Worm (Caenorhabditis elegans) whole organism, young adult: ENCODE data around the gene rab-39.

Experiments
- B0261.1 ChIP-seq: sonication (generic microtip); optimal IDR thresholded peaks from 2 replicates; lab custom pipeline; 2016; ENCODE audit warnings: mild to moderate bottlenecking, missing genetic modification characterization, moderate library complexity, missing compliant biosample characterization
- C06A6.2 ChIP-seq: fragments of 200-800 bp; sonication (Bioruptor generic); conservative IDR thresholded peaks from 2 replicates; pipeline ENCODE4 v1.3.6; 2022; ENCODE audit warnings: missing genetic modification characterization, missing compliant biosample characterization
- F52B5.7 ChIP-seq: sonication (generic microtip); optimal IDR thresholded peaks from 2 replicates; lab custom pipeline; 2016; ENCODE audit warnings: mild to moderate bottlenecking, missing genetic modification characterization, missing compliant biosample characterization
- F57A8.1 ChIP-seq: fragments of 200-800 bp; sonication (Bioruptor generic); optimal IDR thresholded peaks from 2 replicates; lab custom pipeline; 2018; ENCODE audit warnings: mild to moderate bottlenecking, missing genetic modification characterization, moderate library complexity, missing compliant biosample characterization
- Y53F4B.3 ChIP-seq: fragments of 200-800 bp; sonication (Bioruptor generic); IDR thresholded peaks from 2 replicates; pipeline ENCODE4 v1.3.6; 2022; ENCODE audit warnings: missing genetic modification reagents, missing genetic modification characterization, missing compliant biosample characterization
- Y79H2A.3 ChIP-seq: fragments of 200-800 bp; sonication (Bioruptor generic); conservative IDR thresholded peaks from 2 replicates; pipeline ENCODE4 v1.3.6; 2022; ENCODE audit warnings: missing genetic modification reagents, missing genetic modification characterization, missing compliant biosample characterization
- akir-1 ChIP-seq: fragments of 200-800 bp; sonication (Bioruptor generic); optimal IDR thresholded peaks from 2 replicates; lab custom pipeline; 2018; ENCODE audit warnings: mild to moderate bottlenecking, missing genetic modification characterization, moderate library complexity, missing compliant biosample characterization
- bed-1 ChIP-seq: fragments of 200-800 bp; sonication (Bioruptor generic); IDR thresholded peaks from 2 replicates; pipeline ENCODE4 v1.3.6; 2022; ENCODE audit warnings: missing genetic modification reagents, missing genetic modification characterization, missing compliant biosample characterization
- cebp-1 ChIP-seq, 2 experiments: fragments of 200-800 bp in 1 of 2; sonication (Bioruptor generic) in 1 of 2; sonication (generic microtip) in 1 of 2; IDR thresholded peaks in 1 of 2; optimal IDR thresholded peaks in 1 of 2; 2 replicates each; pipeline versions ENCODE4 v1.3.6 to Lab custom; 2017 to 2022; ENCODE audit warnings: missing compliant biosample characterization in 2 of 2, missing genetic modification characterization in 2 of 2, mild to moderate bottlenecking in 1 of 2, missing genetic modification reagents in 1 of 2, moderate library complexity in 1 of 2
- ceh-27 ChIP-seq: fragments of 200-800 bp; sonication (Bioruptor generic); optimal IDR thresholded peaks from 2 replicates; lab custom pipeline; 2018; ENCODE audit warnings: mild to moderate bottlenecking, missing genetic modification characterization, moderate library complexity, missing compliant biosample characterization
- ceh-79 ChIP-seq: sonication (generic microtip); optimal IDR thresholded peaks from 2 replicates; lab custom pipeline; 2017; ENCODE audit warnings: mild to moderate bottlenecking, missing genetic modification characterization, missing compliant biosample characterization
- ceh-91 ChIP-seq: fragments of 200-800 bp; sonication (Bioruptor generic); IDR thresholded peaks from 2 replicates; pipeline ENCODE4 v1.3.6; 2022; ENCODE audit warnings: missing genetic modification reagents, missing genetic modification characterization, missing compliant biosample characterization
- dox-1 ChIP-seq: fragments of 200-800 bp; sonication (Bioruptor generic); IDR thresholded peaks from 2 replicates; pipeline ENCODE4 v1.3.6; 2022; ENCODE audit warnings: missing genetic modification reagents, missing genetic modification characterization, missing compliant biosample characterization
- efl-1 ChIP-seq: fragments of 150-350 bp; optimal IDR thresholded peaks from 2 replicates; lab custom pipeline; 2014; ENCODE audit warnings: missing biosample characterization, missing genetic modification reagents, missing genetic modification characterization
- him-1 ChIP-seq: sonication (generic microtip); optimal IDR thresholded peaks from 2 replicates; lab custom pipeline; 2016; ENCODE audit warnings: missing genotype, missing genetic modification reagents, missing genetic modification characterization, missing compliant biosample characterization
- hlh-12 ChIP-seq: sonication (generic microtip); optimal IDR thresholded peaks from 2 replicates; lab custom pipeline; 2016; ENCODE audit warnings: missing genetic modification characterization, missing compliant biosample characterization
- hmg-1.2 ChIP-seq: fragments of 200-800 bp; sonication (Bioruptor generic); IDR thresholded peaks from 2 replicates; pipeline ENCODE4 v1.3.6; 2022; ENCODE audit warnings: missing genetic modification reagents, missing genetic modification characterization, missing compliant biosample characterization
- hsf-1 ChIP-seq: fragments of 200-800 bp; sonication (Bioruptor generic); IDR thresholded peaks from 2 replicates; pipeline ENCODE4 v1.3.6; 2022; ENCODE audit warnings: missing genetic modification reagents, missing genetic modification characterization, missing compliant biosample characterization
- let-526 ChIP-seq: fragments of 200-800 bp; sonication (Bioruptor generic); IDR thresholded peaks from 2 replicates; pipeline ENCODE4 v1.3.6; 2022; ENCODE audit warnings: missing genetic modification reagents, missing genetic modification characterization, missing compliant biosample characterization
- lin-26 ChIP-seq: fragments of 200-800 bp; sonication (Bioruptor generic); IDR thresholded peaks from 2 replicates; pipeline ENCODE4 v1.3.6; 2022; ENCODE audit warnings: missing genetic modification reagents, missing genetic modification characterization, missing compliant biosample characterization
- lin-40 ChIP-seq: sonication (generic microtip); optimal IDR thresholded peaks from 2 replicates; lab custom pipeline; 2016; ENCODE audit warnings: missing genetic modification characterization, mild to moderate bottlenecking, missing compliant biosample characterization, missing genotype, missing genetic modification reagents
- lsl-1 ChIP-seq: fragments of 200-800 bp; sonication (Bioruptor generic); optimal IDR thresholded peaks from 2 replicates; lab custom pipeline; 2018; ENCODE audit warnings: mild to moderate bottlenecking, missing genetic modification characterization, moderate library complexity, missing compliant biosample characterization
- madf-3 ChIP-seq: fragments of 200-800 bp; sonication (Bioruptor generic); IDR thresholded peaks from 2 replicates; pipeline ENCODE4 v1.3.6; 2022; ENCODE audit warnings: missing genetic modification reagents, missing genetic modification characterization, missing compliant biosample characterization
- mel-28 ChIP-seq: sonication (generic microtip); optimal IDR thresholded peaks from 2 replicates; lab custom pipeline; 2016; ENCODE audit warnings: borderline replicate concordance, mild to moderate bottlenecking, missing genetic modification characterization, missing compliant biosample characterization
- mxl-1 ChIP-seq: sonication (generic microtip); optimal IDR thresholded peaks from 2 replicates; lab custom pipeline; 2016; ENCODE audit warnings: missing genetic modification characterization, missing compliant biosample characterization
- nfya-1 ChIP-seq: sonication (generic microtip); optimal IDR thresholded peaks from 2 replicates; lab custom pipeline; 2017; ENCODE audit warnings: antibody characterized with exemption, missing compliant biosample characterization, missing genetic modification characterization, borderline replicate concordance; ENCODE audit not compliant: insufficient read depth
- nfya-2 ChIP-seq: fragments of 200-800 bp; sonication (Bioruptor generic); IDR thresholded peaks from 2 replicates; pipeline ENCODE4 v1.3.6; 2022; ENCODE audit warnings: missing genetic modification reagents, missing genetic modification characterization, missing compliant biosample characterization
- nhr-80 ChIP-seq: sonication (generic microtip); optimal IDR thresholded peaks from 2 replicates; lab custom pipeline; 2016; ENCODE audit warnings: missing genetic modification characterization, missing compliant biosample characterization
- rcor-1 ChIP-seq: fragments of 200-800 bp; sonication (Bioruptor generic); IDR thresholded peaks from 2 replicates; pipeline ENCODE4 v1.3.6; 2022; ENCODE audit warnings: missing genetic modification reagents, missing genetic modification characterization, missing compliant biosample characterization
- sea-2 ChIP-seq: fragments of 200-800 bp; sonication (Bioruptor generic); IDR thresholded peaks from 2 replicates; pipeline ENCODE4 v1.3.6; 2022; ENCODE audit warnings: missing genetic modification characterization, missing compliant biosample characterization
- snpc-1.3 ChIP-seq: sonication (generic microtip); optimal IDR thresholded peaks from 2 replicates; lab custom pipeline; 2017; ENCODE audit warnings: missing genetic modification characterization, mild to moderate bottlenecking, missing compliant biosample characterization, antibody characterized with exemption, moderate library complexity, missing genotype, missing genetic modification reagents; ENCODE audit not compliant: insufficient read depth
- somi-1 ChIP-seq: fragments of 200-800 bp; sonication (Bioruptor generic); optimal IDR thresholded peaks from 2 replicates; lab custom pipeline; 2018; ENCODE audit warnings: mild to moderate bottlenecking, missing genetic modification characterization, missing compliant biosample characterization
- tlf-1 ChIP-seq: fragments of 200-800 bp; sonication (Bioruptor generic); optimal IDR thresholded peaks from 2 replicates; lab custom pipeline; 2018; ENCODE audit warnings: mild to moderate bottlenecking, missing genetic modification characterization, missing compliant biosample characterization
- unc-130 ChIP-seq: sonication (generic microtip); optimal IDR thresholded peaks from 2 replicates; lab custom pipeline; 2016; ENCODE audit warnings: missing genetic modification reagents, missing genetic modification characterization, missing compliant biosample characterization
- xnd-1 ChIP-seq: sonication (generic microtip); optimal IDR thresholded peaks from 2 replicates; lab custom pipeline; 2016; ENCODE audit warnings: missing genotype, missing genetic modification reagents, missing genetic modification characterization, missing compliant biosample characterization
- zim-3 ChIP-seq: sonication (generic microtip); optimal IDR thresholded peaks from 2 replicates; lab custom pipeline; 2017; ENCODE audit warnings: mild to moderate bottlenecking, missing genetic modification characterization, moderate library complexity, missing compliant biosample characterization
- ztf-25 ChIP-seq: fragments of 200-800 bp; sonication (Bioruptor generic); IDR thresholded peaks from 2 replicates; pipeline ENCODE4 v1.3.6; 2022; ENCODE audit warnings: missing genetic modification reagents, missing genetic modification characterization, missing compliant biosample characterization
- ztf-26 ChIP-seq: sonication (generic microtip); optimal IDR thresholded peaks from 2 replicates; lab custom pipeline; 2017; ENCODE audit warnings: missing genetic modification characterization, missing compliant biosample characterization

The rab-39 gene

ce11 chrII:9331343-9331742, 8.6 kb upstream of the rab-39 start, which contains the start of gene eif-3.F:
TSS of gene eif-3.F (plus strand) at chrII:9331643.
- no peak for TF ChIP-seq Y53F4B.3 (GFP tag; lab: Robert Waterston, UW)
- no peak for TF ChIP-seq somi-1 (GFP tag; lab: Kevin White, UChicago)
- no peak for TF ChIP-seq lin-26 (GFP tag; lab: Robert Waterston, UW)
- no peak for TF ChIP-seq ceh-79
- no peak for TF ChIP-seq ceh-91 (GFP tag; lab: Robert Waterston, UW)
- no peak for TF ChIP-seq mel-28 (tag; lab: Kevin White, UChicago)
- TF ChIP-seq nfya-2 (GFP tag; lab: Robert Waterston, UW): no peak
- no peak for TF ChIP-seq unc-130 (GFP tag; lab: Kevin White, UChicago)
- TF ChIP-seq nfya-1 (tag; lab: Kevin White, UChicago): no peak
- TF ChIP-seq snpc-1.3: no peak
- no peak for TF ChIP-seq mxl-1 (tag; lab: Kevin White, UChicago)
- TF ChIP-seq ceh-27 (GFP tag; lab: Kevin White, UChicago): no peak

DNA sequence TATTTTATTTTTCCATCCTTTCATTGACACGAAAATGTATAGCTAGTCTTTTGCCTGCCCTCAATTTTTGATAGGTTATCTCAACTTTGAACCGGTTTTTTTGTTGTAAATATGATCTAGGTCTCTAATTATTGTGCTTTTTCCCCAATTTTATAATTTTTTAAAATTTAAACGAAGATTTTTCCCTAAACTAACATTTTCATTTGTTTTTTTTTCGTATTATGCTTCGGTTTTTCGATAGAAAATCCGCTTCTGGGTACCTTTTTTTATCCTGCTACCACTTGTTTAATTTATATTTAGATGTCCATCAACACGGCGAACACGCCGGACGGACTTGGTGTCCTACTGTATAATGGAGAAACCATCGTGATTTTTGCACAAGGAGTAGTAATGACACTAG, 6.8 kb upstream of the rab-39 start, which contains the start of gene wbp-2:
TSS of gene wbp-2 (plus strand) at position 301 of the 400 bp plus-strand sequence.
- TF ChIP-seq nfya-2 (GFP tag; lab: Robert Waterston, UW) (no peak), hmg-1.2 (GFP tag; lab: Robert Waterston, UW) (0 out of 2 replicates have a peak, but pooled peaks have one; percentile 7), Y79H2A.3 (GFP tag; lab: Robert Waterston, UW) (no peak), snpc-1.3 (no peak), hsf-1 (no peak), lsl-1 (no peak)

- TF ChIP-seq dox-1: peak; percentile 47; the same call in 1 of the 2 replicates
- no peak for TF ChIP-seq nfya-2 (GFP tag; lab: Robert Waterston, UW)
- no peak for TF ChIP-seq ztf-25 (GFP tag; lab: Robert Waterston, UW)
- no peak for TF ChIP-seq ztf-26
- no peak for TF ChIP-seq sea-2 (GFP tag; lab: Robert Waterston, UW)
- no peak for TF ChIP-seq efl-1
- peak; percentile 80 for TF ChIP-seq nhr-80 (tag; lab: Kevin White, UChicago)
- no peak for TF ChIP-seq tlf-1 (GFP tag; lab: Kevin White, UChicago)
- TF ChIP-seq akir-1 (GFP tag; lab: Kevin White, UChicago): no peak
- TF ChIP-seq zim-3 (tag; lab: Kevin White, UChicago): no peak
- TF ChIP-seq F52B5.7 (tag; lab: Kevin White, UChicago): no peak
- TF ChIP-seq xnd-1 (tag; lab: Kevin White, UChicago): no peak
- TF ChIP-seq hlh-12 (tag; lab: Kevin White, UChicago): no peak
- TF ChIP-seq him-1: no peak
- no peak for TF ChIP-seq B0261.1 (tag; lab: Kevin White, UChicago)
Observed at ce11 chrII:9325555-9325954, 2.8 kb upstream of the rab-39 start.

- TF ChIP-seq let-526 (GFP tag; lab: Robert Waterston, UW) (no peak), bed-1 (GFP tag; lab: Robert Waterston, UW) (no peak), ceh-79 (no peak), F57A8.1 (GFP tag; lab: Kevin White, UChicago) (no peak), madf-3 (no peak), lin-40 (tag; lab: Kevin White, UChicago) (peak; percentile 17), dox-1 (no peak), rcor-1 (GFP tag; lab: Robert Waterston, UW) (no peak), cebp-1 (GFP tag; IDR thresholded peaks at IDR 0.05; lab: Robert Waterston, UW) (no peak), cebp-1 (tag; optimal IDR thresholded peaks at IDR 0.05; lab: Kevin White, UChicago) (peak; percentile 43), C06A6.2 (no peak)
Observed at ce11 chrII:9324824-9325351, 2.2 kb upstream of the rab-39 start, which contains the start of gene eat-3. TSS of gene eat-3 (plus strand) at chrII:9324874.
